Worm (Caenorhabditis elegans): ENCODE data around the gene piki-1.

piki-1 gene

ce11 chrX:15276774-15277173 is 30.6 kb upstream of the piki-1 start:
- TF ChIP-seq ceh-32 (tag; optimal IDR thresholded peaks at IDR 0.05; ENCODE audit: poor library complexity) (no peak), mes-2 (tag; optimal IDR thresholded peaks at IDR 0.05; ENCODE audit: poor library complexity, severe bottlenecking) (peak; percentile 60), nhr-25 (tag; optimal IDR thresholded peaks at IDR 0.05; ENCODE audit: borderline replicate concordance, insufficient read depth) (peak; percentile 84), mdl-1 (tag; optimal IDR thresholded peaks at IDR 0.05) (peak; percentile 60 to 91), T26A8.4 (GFP tag; IDR thresholded peaks at IDR 0.05) (no peak), unc-130 (GFP tag; optimal IDR thresholded peaks at IDR 0.05) (no peak), aha-1 (tag) (no peak), madf-9 (GFP tag; conservative IDR thresholded peaks at IDR 0.05) (0 out of 2 replicates have a peak, but pooled peaks have one; percentile 20), nhr-11 (tag; optimal IDR thresholded peaks at IDR 0.05) (peak; percentile 65), F26F4.8 (GFP tag; conservative IDR thresholded peaks at IDR 0.05) (no peak), rbr-2 (tag; optimal IDR thresholded peaks at IDR 0.05) (peak; percentile 73), nhr-111 (GFP tag; optimal IDR thresholded peaks at IDR 0.05) (no peak), nhr-42 (GFP tag; IDR thresholded peaks at IDR 0.05) (no peak), nhr-237 (tag; optimal IDR thresholded peaks at IDR 0.05) (no peak), mep-1 (tag; optimal IDR thresholded peaks at IDR 0.05) (peak; percentile 85), nhr-48 (tag; optimal IDR thresholded peaks at IDR 0.05) (peak; percentile 85), hmg-1.1 (GFP tag; IDR thresholded peaks at IDR 0.05) (peak; percentile 76), lsy-2 (tag; optimal IDR thresholded peaks at IDR 0.05) (peak in 1 of 2 experiments; percentile 79), unc-62 (GFP tag; optimal IDR thresholded peaks at IDR 0.05 in 1 of 2) (peak in 1 of 2 experiments; percentile 89), unc-62 (tag; optimal IDR thresholded peaks at IDR 0.05) (no peak), zag-1 (tag; optimal IDR thresholded peaks at IDR 0.05) (no peak), php-3 (GFP tag; IDR thresholded peaks at IDR 0.05) (no peak), lin-29 (GFP tag; IDR thresholded peaks at IDR 0.05) (no peak), zip-2 (tag; optimal IDR thresholded peaks at IDR 0.05) (no peak), ceh-20 (GFP tag; IDR thresholded peaks at IDR 0.05) (peak; percentile 50; the same call in 1 of the 2 replicates), ama-1 (optimal IDR thresholded peaks at IDR 0.05) (peak; percentile 12), nhr-28 (tag; optimal IDR thresholded peaks at IDR 0.05) (peak; percentile 81), zfp-2 (tag; optimal IDR thresholded peaks at IDR 0.05) (no peak), ZK546.5 (tag; optimal IDR thresholded peaks at IDR 0.05) (no peak), F49E8.2 (tag; optimal IDR thresholded peaks at IDR 0.05; ENCODE audit: borderline replicate concordance) (no peak), ZK337.2 (GFP tag; IDR thresholded peaks at IDR 0.05) (no peak), nhr-102 (tag; optimal IDR thresholded peaks at IDR 0.05) (peak; percentile 18), ztf-7 (tag; optimal IDR thresholded peaks at IDR 0.05) (peak; percentile 29), spr-3 (GFP tag; optimal IDR thresholded peaks at IDR 0.05) (no peak), lim-7 (GFP tag; IDR thresholded peaks at IDR 0.05) (no peak), pqm-1 (tag; optimal IDR thresholded peaks at IDR 0.05) (no peak), daf-16 (GFP tag; optimal IDR thresholded peaks at IDR 0.05) (no peak), daf-16 (tag; optimal IDR thresholded peaks at IDR 0.05) (no peak), dmd-8 (GFP tag; IDR thresholded peaks at IDR 0.05) (no peak), hif-1 (tag; optimal IDR thresholded peaks at IDR 0.05) (peak in 1 of 2 experiments; percentile 26), daf-19 (GFP tag; conservative IDR thresholded peaks at IDR 0.05) (no peak), T20F7.1 (GFP tag; optimal IDR thresholded peaks at IDR 0.05) (no peak), lin-38 (GFP tag; IDR thresholded peaks at IDR 0.05) (no peak), snpc-1.2 (GFP tag; IDR thresholded peaks at IDR 0.05) (no peak), set-16 (GFP tag; IDR thresholded peaks at IDR 0.05) (0 out of 2 replicates have a peak, but pooled peaks have one; percentile 11), arid-1 (GFP tag; conservative IDR thresholded peaks at IDR 0.05) (0 out of 2 replicates have a peak, but pooled peaks have one; percentile 46), hlh-30 (tag; optimal IDR thresholded peaks at IDR 0.05; ENCODE audit: insufficient read depth) (peak; percentile 58), Y48G9A.11 (GFP tag; IDR thresholded peaks at IDR 0.05) (no peak), nhr-6 (tag; optimal IDR thresholded peaks at IDR 0.05) (peak; percentile 56), spr-1 (tag; optimal IDR thresholded peaks at IDR 0.05) (peak; percentile 14), mdt-29 (GFP tag; IDR thresholded peaks at IDR 0.05) (no peak), fos-1 (tag; optimal IDR thresholded peaks at IDR 0.05) (no peak)

Measured in whole organism, L4 larva.